Worm (Caenorhabditis elegans): ENCODE data around the gene wrt-2.

Gene wrt-2

DNA sequence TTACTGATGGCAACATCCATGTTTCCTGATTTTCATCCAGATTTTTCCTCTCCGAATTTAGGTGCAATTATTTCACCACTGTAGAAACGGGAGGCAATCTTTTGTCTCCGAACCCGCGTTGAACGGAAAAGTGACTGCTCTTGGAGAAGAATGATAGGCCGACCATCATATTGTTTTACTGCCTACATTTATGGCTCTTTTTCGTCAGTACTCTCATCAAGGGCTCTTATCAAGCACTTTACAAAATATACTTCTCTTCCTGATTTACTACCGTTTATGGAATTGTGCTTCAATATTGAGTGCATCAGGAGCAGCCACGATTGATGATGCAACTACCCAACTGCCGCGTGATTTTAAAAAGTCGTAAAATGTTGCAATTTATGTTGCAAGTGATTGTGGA lies 39.8 kb downstream of the wrt-2 start (continued):
- TF ChIP-seq tra-1 (GFP tag; IDR thresholded peaks at IDR 0.05), result 0 out of 2 replicates have a peak, but pooled peaks have one; percentile 16
- no peak for TF ChIP-seq gei-8 (GFP tag; optimal IDR thresholded peaks at IDR 0.05)
- peak; percentile 51 for TF ChIP-seq nhr-48 (tag; optimal IDR thresholded peaks at IDR 0.05)
- no peak for TF ChIP-seq snpc-4 (tag; optimal IDR thresholded peaks at IDR 0.05)
- no peak for TF ChIP-seq ztf-11 (tag; optimal IDR thresholded peaks at IDR 0.05)
- TF ChIP-seq ceh-20 (GFP tag; IDR thresholded peaks at IDR 0.05), result peak; percentile 62; the same call in 1 of the 2 replicates
- TF ChIP-seq mxl-3 (GFP tag; optimal IDR thresholded peaks at IDR 0.05), result no peak
- TF ChIP-seq nhr-42 (GFP tag; IDR thresholded peaks at IDR 0.05), result no peak
- TF ChIP-seq F10B5.3 (tag; optimal IDR thresholded peaks at IDR 0.05), result no peak
- no peak for TF ChIP-seq aha-1 (tag)
- no peak for TF ChIP-seq jun-1 (tag; optimal IDR thresholded peaks at IDR 0.05)
- TF ChIP-seq mep-1 (tag; optimal IDR thresholded peaks at IDR 0.05), result no peak
- no peak for TF ChIP-seq hlh-11 (tag; optimal IDR thresholded peaks at IDR 0.05)
- TF ChIP-seq duxl-1 (tag; optimal IDR thresholded peaks at IDR 0.05; ENCODE audit: poor library complexity), result no peak
- no peak for TF ChIP-seq daf-16 (GFP tag; optimal IDR thresholded peaks at IDR 0.05)
- TF ChIP-seq daf-16 (tag; optimal IDR thresholded peaks at IDR 0.05), result no peak
- no peak for TF ChIP-seq zag-1 (tag; optimal IDR thresholded peaks at IDR 0.05)
- peak in 1 of 2 experiments; percentile 27 for TF ChIP-seq unc-62 (GFP tag; optimal IDR thresholded peaks at IDR 0.05 in 1 of 2)
- TF ChIP-seq unc-62 (tag; optimal IDR thresholded peaks at IDR 0.05), result no peak
- no peak for TF ChIP-seq F44E2.7 (GFP tag; IDR thresholded peaks at IDR 0.05)
- TF ChIP-seq ceh-44 (GFP tag; IDR thresholded peaks at IDR 0.05), result no peak
- TF ChIP-seq nhr-76 (tag; optimal IDR thresholded peaks at IDR 0.05), result no peak
- no peak for TF ChIP-seq daf-12 (tag; optimal IDR thresholded peaks at IDR 0.05)
- no peak for TF ChIP-seq ama-1 (optimal IDR thresholded peaks at IDR 0.05)
- TF ChIP-seq hif-1 (tag; optimal IDR thresholded peaks at IDR 0.05), result no peak
- TF ChIP-seq zfp-3 (GFP tag; conservative IDR thresholded peaks at IDR 0.05), result no peak
- no peak for TF ChIP-seq F49E8.2 (tag; optimal IDR thresholded peaks at IDR 0.05; ENCODE audit: borderline replicate concordance)
- no peak for TF ChIP-seq T26A8.4 (GFP tag; IDR thresholded peaks at IDR 0.05)
- no peak for TF ChIP-seq lin-1 (GFP tag; IDR thresholded peaks at IDR 0.05)
- TF ChIP-seq dpl-1 (GFP tag; optimal IDR thresholded peaks at IDR 0.05), result no peak
- TF ChIP-seq zip-11 (GFP tag; IDR thresholded peaks at IDR 0.05), result no peak
- no peak for TF ChIP-seq pqm-1 (tag; optimal IDR thresholded peaks at IDR 0.05)
- no peak for TF ChIP-seq madf-9 (GFP tag; conservative IDR thresholded peaks at IDR 0.05)
- peak; percentile 8 for TF ChIP-seq nhr-28 (tag; optimal IDR thresholded peaks at IDR 0.05)

DNA sequence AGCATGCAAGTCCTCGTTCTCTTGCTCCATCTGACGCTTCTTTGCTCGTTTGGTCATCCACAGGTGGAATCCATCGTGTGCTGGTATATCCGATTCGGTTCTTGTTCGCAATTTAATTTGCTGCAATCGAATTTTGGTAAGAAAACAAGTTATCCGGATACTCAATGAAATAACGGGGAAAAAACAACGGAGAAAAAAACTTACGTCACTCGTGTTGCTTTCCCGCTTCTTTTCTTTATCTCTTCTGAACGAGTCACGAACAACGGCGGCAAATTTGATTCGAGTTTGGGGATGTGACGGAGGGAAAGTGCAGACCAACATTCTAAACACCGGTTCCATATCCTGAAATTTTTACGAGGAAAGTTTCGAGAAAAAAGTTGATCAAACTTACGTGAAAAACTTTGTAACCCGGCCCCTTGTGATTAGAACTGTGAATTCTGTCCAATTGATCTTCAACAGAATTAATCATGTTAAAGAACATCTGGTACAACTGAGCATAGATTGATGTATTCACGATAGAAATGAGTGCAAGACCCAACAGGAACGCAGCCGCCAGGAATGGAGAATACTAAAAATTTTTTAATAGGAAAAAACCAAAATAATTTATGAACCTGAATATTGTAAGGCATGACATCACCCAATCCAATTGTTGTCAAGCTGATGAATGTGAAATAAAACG lies 42.7 kb downstream of the wrt-2 start:
- TF ChIP-seq nhr-10 (tag; optimal IDR thresholded peaks at IDR 0.05), result no peak
- TF ChIP-seq ctbp-1 (GFP tag; IDR thresholded peaks at IDR 0.05), result 0 out of 2 replicates have a peak, but pooled peaks have one; percentile 38
- TF ChIP-seq vab-7 (GFP tag; IDR thresholded peaks at IDR 0.05), result no peak
- no peak for TF ChIP-seq nhr-42 (GFP tag; IDR thresholded peaks at IDR 0.05)
- peak; percentile 80 for TF ChIP-seq ces-1 (GFP tag; optimal IDR thresholded peaks at IDR 0.05)
- no peak for TF ChIP-seq pha-4 (GFP tag; IDR thresholded peaks at IDR 0.05)
- no peak for TF ChIP-seq pha-4 (tag; optimal IDR thresholded peaks at IDR 0.05)
- TF ChIP-seq egl-43 (GFP tag; IDR thresholded peaks at IDR 0.05), result no peak
- TF ChIP-seq daf-8 (GFP tag; IDR thresholded peaks at IDR 0.05), result no peak
- no peak for TF ChIP-seq nhr-48 (tag; optimal IDR thresholded peaks at IDR 0.05)
- TF ChIP-seq nhr-28 (tag; optimal IDR thresholded peaks at IDR 0.05), result no peak
- peak; percentile 93 for TF ChIP-seq aha-1 (tag)
- TF ChIP-seq set-16 (GFP tag; IDR thresholded peaks at IDR 0.05), result no peak
- no peak for TF ChIP-seq zip-2 (tag; optimal IDR thresholded peaks at IDR 0.05)
- TF ChIP-seq Y75B8A.6 (GFP tag; IDR thresholded peaks at IDR 0.05), result no peak
- TF ChIP-seq aly-2 (tag; optimal IDR thresholded peaks at IDR 0.05), result no peak
- no peak for TF ChIP-seq zip-11 (GFP tag; IDR thresholded peaks at IDR 0.05)
- TF ChIP-seq nhr-6 (tag; optimal IDR thresholded peaks at IDR 0.05), result no peak
- TF ChIP-seq nhr-111 (GFP tag; optimal IDR thresholded peaks at IDR 0.05), result no peak
- no peak for TF ChIP-seq madf-9 (GFP tag; conservative IDR thresholded peaks at IDR 0.05)
- no peak for TF ChIP-seq snpc-4 (tag; optimal IDR thresholded peaks at IDR 0.05)
- no peak for TF ChIP-seq nhr-41 (GFP tag; IDR thresholded peaks at IDR 0.05)
- no peak for TF ChIP-seq fos-1 (tag; optimal IDR thresholded peaks at IDR 0.05)
- TF ChIP-seq nhr-237 (tag; optimal IDR thresholded peaks at IDR 0.05), result no peak
- TF ChIP-seq F44E2.7 (GFP tag; IDR thresholded peaks at IDR 0.05), result no peak
- no peak for TF ChIP-seq lir-3 (tag; optimal IDR thresholded peaks at IDR 0.05)
- no peak for TF ChIP-seq nhr-11 (tag; optimal IDR thresholded peaks at IDR 0.05)

Measured in whole organism, L4 larva.